Worm (Caenorhabditis elegans) whole organism, L1 larva: Measurements from ENCODE around the gene nex-2.
"Not testable (repeated sequence)": the region's sequence is repeated elsewhere in the genome, so short reads cannot be mapped to it uniquely, and the experiment has no call there.

Source experiments
- C34B4.2 ChIP-seq: sonication (generic microtip); optimal IDR thresholded peaks from 2 replicates; lab custom pipeline; 2017; ENCODE audit warnings: mild to moderate bottlenecking, missing genetic modification characterization, missing compliant biosample characterization
- F16B12.6 ChIP-seq: fragments of 150-350 bp; optimal IDR thresholded peaks from 2 replicates; lab custom pipeline; 2014; ENCODE audit warnings: missing biosample characterization, missing genetic modification characterization
- aha-1 ChIP-seq: fragments of 150-350 bp; optimal IDR thresholded peaks from 2 replicates; lab custom pipeline; 2014; ENCODE audit warnings: missing biosample characterization, missing genetic modification characterization
- aly-2 ChIP-seq: fragments of 150-350 bp; optimal IDR thresholded peaks from 2 replicates; lab custom pipeline; 2014; ENCODE audit warnings: missing biosample characterization, missing genetic modification characterization
- blmp-1 ChIP-seq: fragments of 150-350 bp; optimal IDR thresholded peaks from 2 replicates; lab custom pipeline; 2014; ENCODE audit warnings: missing biosample characterization, missing genetic modification characterization
- ceh-63 ChIP-seq: fragments of 200-800 bp; sonication (Bioruptor generic); optimal IDR thresholded peaks from 2 replicates; lab custom pipeline; 2018; ENCODE audit warnings: mild to moderate bottlenecking, missing genetic modification characterization, missing compliant biosample characterization
- ceh-82 ChIP-seq, 3 experiments: fragments of 150-350 bp in 1 of 3; sonication (generic microtip) in 2 of 3; optimal IDR thresholded peaks; 2 replicates each; lab custom pipeline; 2014 to 2017; ENCODE audit warnings: missing biosample characterization in 3 of 3, missing genetic modification characterization in 3 of 3
- ceh-88 ChIP-seq: fragments of 200-800 bp; sonication (Bioruptor generic); IDR thresholded peaks from 2 replicates; pipeline ENCODE4 v1.3.6; 2022; ENCODE audit warnings: missing genetic modification characterization, missing compliant biosample characterization
- ces-1 ChIP-seq: fragments of 150-350 bp; optimal IDR thresholded peaks from 2 replicates; lab custom pipeline; 2014; ENCODE audit warnings: missing biosample characterization, missing genetic modification reagents, missing genetic modification characterization
- dpl-1 ChIP-seq, 3 experiments: fragments of 150-350 bp in 2 of 3; sonication (generic microtip) in 1 of 3; optimal IDR thresholded peaks; 2 replicates each; lab custom pipeline; 2014 to 2017; ENCODE audit warnings: missing biosample characterization in 3 of 3, missing genetic modification characterization in 3 of 3, missing genetic modification reagents in 3 of 3
- dsc-1 ChIP-seq: sonication (generic microtip); optimal IDR thresholded peaks from 2 replicates; lab custom pipeline; 2016; ENCODE audit warnings: mild to moderate bottlenecking, missing genetic modification characterization, missing compliant biosample characterization
- efl-1 ChIP-seq, 4 experiments: fragments of 150-350 bp; optimal IDR thresholded peaks in 3 of 4; peaks in 1 of 4; 1 replicate in 1 of 4; 2 replicates in 3 of 4; lab custom pipeline; 2014; ENCODE audit warnings: missing biosample characterization in 2 of 4, missing genetic modification characterization in 2 of 4, missing genetic modification reagents in 2 of 4
- fkh-4 ChIP-seq: sonication (generic microtip); optimal IDR thresholded peaks from 2 replicates; lab custom pipeline; 2016; ENCODE audit warnings: missing compliant biosample characterization, missing genetic modification characterization, borderline replicate concordance
- lin-13 ChIP-seq: fragments of 150-350 bp; optimal IDR thresholded peaks from 2 replicates; lab custom pipeline; 2014; ENCODE audit warnings: missing biosample characterization, missing genetic modification reagents, missing genetic modification characterization
- lin-14 ChIP-seq: fragments of 200-800 bp; sonication (Bioruptor generic); optimal IDR thresholded peaks from 2 replicates; lab custom pipeline; 2018; ENCODE audit warnings: mild to moderate bottlenecking, missing genetic modification characterization, moderate library complexity, missing compliant biosample characterization
- lin-35 ChIP-seq, 2 experiments: fragments of 150-350 bp; optimal IDR thresholded peaks; 2 replicates each; lab custom pipeline; 2014; ENCODE audit warnings: missing biosample characterization in 2 of 2, missing genetic modification characterization in 2 of 2, missing genetic modification reagents in 2 of 2
- lir-3 ChIP-seq: sonication (generic microtip); optimal IDR thresholded peaks from 2 replicates; lab custom pipeline; 2016; ENCODE audit warnings: mild to moderate bottlenecking, missing genetic modification characterization, moderate library complexity, missing compliant biosample characterization; ENCODE audit not compliant: poor library complexity
- lsy-2 ChIP-seq, 2 experiments: fragments of 150-350 bp; optimal IDR thresholded peaks; 2 replicates each; lab custom pipeline; 2014; ENCODE audit warnings: missing biosample characterization in 2 of 2, missing genetic modification characterization in 2 of 2
- mab-9 ChIP-seq: fragments of 200-800 bp; sonication (Bioruptor generic); IDR thresholded peaks from 2 replicates; pipeline ENCODE4 v1.3.6; 2022; ENCODE audit warnings: missing genetic modification reagents, missing genetic modification characterization, missing compliant biosample characterization
- mdl-1 ChIP-seq, 2 experiments: fragments of 150-350 bp; optimal IDR thresholded peaks; 2 replicates each; lab custom pipeline; 2014 to 2017; ENCODE audit warnings: missing biosample characterization in 2 of 2, missing genetic modification characterization in 2 of 2, inconsistent platforms in 1 of 2
- mef-2 ChIP-seq: fragments of 150-350 bp; optimal IDR thresholded peaks from 2 replicates; lab custom pipeline; 2014; ENCODE audit warnings: missing biosample characterization, missing genetic modification characterization
- nhr-11 ChIP-seq: fragments of 150-350 bp; optimal IDR thresholded peaks from 2 replicates; lab custom pipeline; 2014; ENCODE audit warnings: missing biosample characterization, missing genetic modification characterization
- nhr-19 ChIP-seq: fragments of 200-800 bp; sonication (Bioruptor generic); conservative IDR thresholded peaks from 2 replicates; pipeline ENCODE4 v1.3.6; 2022; ENCODE audit warnings: missing genetic modification characterization, missing compliant biosample characterization
- nhr-28 ChIP-seq: fragments of 150-350 bp; optimal IDR thresholded peaks from 2 replicates; lab custom pipeline; 2014; ENCODE audit warnings: missing biosample characterization, missing genetic modification characterization
- nhr-47 ChIP-seq: sonication (generic microtip); optimal IDR thresholded peaks from 2 replicates; lab custom pipeline; 2016; ENCODE audit warnings: mild to moderate bottlenecking, missing genetic modification characterization, moderate library complexity, missing compliant biosample characterization
- nhr-76 ChIP-seq: sonication (generic microtip); optimal IDR thresholded peaks from 2 replicates; lab custom pipeline; 2017; ENCODE audit warnings: missing biosample characterization, missing genetic modification characterization
- nhr-77 ChIP-seq: fragments of 150-350 bp; optimal IDR thresholded peaks from 2 replicates; lab custom pipeline; 2014; ENCODE audit warnings: missing biosample characterization, missing genetic modification characterization
- nhr-85 ChIP-seq: sonication (generic microtip); peaks from one replicate; lab custom pipeline; 2016; ENCODE audit warnings: missing genetic modification characterization, inconsistent platforms, missing compliant biosample characterization
- pag-3 ChIP-seq: sonication (generic microtip); optimal IDR thresholded peaks from 2 replicates; lab custom pipeline; 2017; ENCODE audit warnings: missing genetic modification characterization, mild to moderate bottlenecking, missing compliant biosample characterization, antibody characterized with exemption, borderline replicate concordance; ENCODE audit not compliant: insufficient read depth
- pax-3 ChIP-seq: fragments of 200-800 bp; sonication (Bioruptor generic); optimal IDR thresholded peaks from 2 replicates; lab custom pipeline; 2018; ENCODE audit warnings: mild to moderate bottlenecking, missing genetic modification characterization, moderate library complexity, missing compliant biosample characterization
- pqm-1 ChIP-seq: sonication (generic microtip); optimal IDR thresholded peaks from 3 replicates; lab custom pipeline; 2017; ENCODE audit warnings: missing biosample characterization, missing genetic modification characterization
- skn-1 ChIP-seq: fragments of 150-350 bp; optimal IDR thresholded peaks from 2 replicates; lab custom pipeline; 2014; ENCODE audit warnings: missing biosample characterization, missing genetic modification characterization
- sup-37 ChIP-seq: fragments of 200-800 bp; sonication (Bioruptor generic); optimal IDR thresholded peaks from 2 replicates; lab custom pipeline; 2018; ENCODE audit warnings: mild to moderate bottlenecking, missing genetic modification characterization, missing compliant biosample characterization
- swsn-7 ChIP-seq: sonication (generic microtip); optimal IDR thresholded peaks from 2 replicates; lab custom pipeline; 2016; ENCODE audit warnings: missing genetic modification characterization, missing compliant biosample characterization
- tbx-2 ChIP-seq: sonication (generic microtip); optimal IDR thresholded peaks from 2 replicates; lab custom pipeline; 2016; ENCODE audit warnings: missing genetic modification characterization, missing compliant biosample characterization
- unc-130 ChIP-seq: fragments of 150-350 bp; optimal IDR thresholded peaks from 2 replicates; lab custom pipeline; 2017; ENCODE audit warnings: missing biosample characterization, missing genetic modification characterization, inconsistent platforms
- unc-30 ChIP-seq: sonication (generic microtip); optimal IDR thresholded peaks from 2 replicates; lab custom pipeline; 2017; ENCODE audit warnings: missing biosample characterization, missing genetic modification characterization
- unc-98 ChIP-seq: fragments of 200-800 bp; sonication (Bioruptor generic); IDR thresholded peaks from 2 replicates; pipeline ENCODE4 v1.3.6; 2022; ENCODE audit warnings: missing genetic modification characterization, missing compliant biosample characterization
- xbp-1 ChIP-seq: sonication (generic microtip); optimal IDR thresholded peaks from 2 replicates; lab custom pipeline; 2016; ENCODE audit warnings: missing genetic modification characterization, missing compliant biosample characterization
- zag-1 ChIP-seq: fragments of 150-350 bp; optimal IDR thresholded peaks from 2 replicates; lab custom pipeline; 2014; ENCODE audit warnings: missing biosample characterization, missing genetic modification characterization
- ztf-4 ChIP-seq: fragments of 150-350 bp; optimal IDR thresholded peaks from 2 replicates; lab custom pipeline; 2014; ENCODE audit warnings: missing biosample characterization, missing genetic modification characterization

Gene nex-2

DNA sequence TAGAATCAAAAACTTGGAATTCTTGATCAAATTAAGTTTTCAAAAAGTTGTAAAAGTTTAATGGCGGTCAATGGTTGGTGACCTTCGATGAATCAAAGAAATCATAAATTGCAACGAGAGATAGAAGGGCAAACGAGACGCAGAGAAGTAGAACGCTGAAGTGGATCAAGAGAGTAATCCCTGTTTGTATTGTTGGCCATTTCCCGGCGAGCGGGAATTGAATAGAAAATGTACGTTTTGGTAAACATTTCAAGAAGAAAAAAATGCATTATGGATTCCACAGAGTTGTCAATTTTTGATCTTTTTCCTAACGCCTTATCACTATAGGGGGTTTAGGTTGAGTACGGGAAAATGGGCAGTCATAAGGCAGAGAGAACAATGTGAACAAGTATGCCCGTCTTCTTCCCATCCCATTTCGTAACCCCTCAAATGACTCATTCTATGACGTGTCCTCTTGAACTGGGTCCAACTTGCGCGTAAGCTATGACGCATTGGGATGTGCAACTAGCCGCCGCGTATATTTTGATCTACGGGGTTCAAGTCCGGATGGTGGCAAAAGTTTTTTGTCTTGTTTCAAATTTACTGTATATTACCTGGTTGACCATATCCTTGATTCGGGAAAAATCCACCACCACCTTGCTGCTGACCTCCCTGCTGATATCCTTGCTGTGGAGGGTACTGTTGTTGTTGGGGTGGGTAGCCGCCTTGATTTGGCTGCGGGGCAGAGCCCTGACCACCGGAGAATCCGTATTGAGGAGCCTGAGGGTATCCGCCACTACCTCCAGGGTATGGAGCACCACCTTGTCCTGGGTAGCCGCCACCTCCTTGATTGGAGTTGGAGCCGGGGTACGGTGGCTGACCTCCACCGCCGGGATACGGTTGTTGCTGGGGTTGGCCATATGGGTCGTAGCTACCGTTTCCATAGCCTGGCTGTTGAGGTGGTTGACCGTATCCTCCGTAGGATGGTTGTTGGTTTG, 1.4 kb downstream of the nex-2 start (continued):
- TF ChIP-seq ztf-4 = no peak
- TF ChIP-seq dsc-1 (tag; lab: Kevin White, UChicago) = no peak
- TF ChIP-seq lin-13 = no peak
- TF ChIP-seq zag-1 = no peak
- TF ChIP-seq tbx-2 = no peak
- peak; percentile 69 for TF ChIP-seq nhr-85 (tag; lab: Kevin White, UChicago)
- TF ChIP-seq mef-2 (tag; lab: Kevin White, UChicago) = no peak
- peak in 1 of 2 experiments; percentile 1 for TF ChIP-seq lsy-2 (tag; optimal IDR thresholded peaks at IDR 0.05; lab: Kevin White, UChicago)
- TF ChIP-seq unc-130 (tag; lab: Kevin White, UChicago) = no peak
- TF ChIP-seq aly-2 (tag; lab: Kevin White, UChicago) = no peak
- TF ChIP-seq nhr-19 (GFP tag; lab: Robert Waterston, UW) = no peak
- no peak for TF ChIP-seq nhr-77 (tag; lab: Kevin White, UChicago)
- peak in 1 of 2 experiments; percentile 15 for TF ChIP-seq efl-1 (optimal IDR thresholded peaks at IDR 0.05; lab: Kevin White, UChicago)
- no peak for TF ChIP-seq efl-1 (GFP tag; optimal IDR thresholded peaks at IDR 0.05 in 1 of 2; lab: Kevin White, UChicago)
- no peak for TF ChIP-seq sup-37
- no peak for TF ChIP-seq unc-30 (tag; lab: Kevin White, UChicago)
- TF ChIP-seq xbp-1 = no peak
- TF ChIP-seq nhr-47 (tag; lab: Kevin White, UChicago) = no peak
- no peak for TF ChIP-seq nhr-11 (tag; lab: Kevin White, UChicago)
- no peak for TF ChIP-seq ceh-82 (tag; optimal IDR thresholded peaks at IDR 0.05; lab: Kevin White, UChicago)
- TF ChIP-seq mdl-1 (tag; optimal IDR thresholded peaks at IDR 0.05; lab: Kevin White, UChicago) = no peak

DNA sequence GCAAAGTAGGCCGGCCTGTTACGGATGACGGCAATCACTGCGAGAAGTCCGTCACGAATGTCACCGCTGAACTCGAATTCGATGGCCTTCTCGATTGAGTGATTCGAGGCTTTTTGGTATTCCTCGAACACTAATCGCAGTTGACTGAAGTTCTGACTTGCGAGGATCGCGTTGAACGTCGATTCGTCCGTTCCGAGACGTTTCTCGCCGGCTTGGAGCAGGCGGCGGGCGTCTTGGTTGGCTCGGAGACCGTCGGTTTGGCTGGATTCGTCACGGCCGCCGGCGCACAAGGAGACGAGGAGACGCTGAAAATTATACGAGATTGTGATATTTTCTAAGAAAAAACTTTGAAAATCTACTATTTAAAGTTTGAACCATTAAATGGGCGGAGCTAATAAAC, 3.9 kb downstream of the nex-2 start:
- no peak for TF ChIP-seq pax-3 (tag; lab: Kevin White, UChicago)
- no peak for TF ChIP-seq mab-9 (GFP tag; lab: Robert Waterston, UW)
- TF ChIP-seq nhr-19 (GFP tag; lab: Robert Waterston, UW) = no peak
- no peak for TF ChIP-seq lir-3 (tag; lab: Kevin White, UChicago)
- TF ChIP-seq ceh-88 (GFP tag; lab: Robert Waterston, UW) = no peak
- TF ChIP-seq ceh-63 (GFP tag; lab: Kevin White, UChicago) = no peak
- TF ChIP-seq, all 84 proteins: peak for 0

DNA sequence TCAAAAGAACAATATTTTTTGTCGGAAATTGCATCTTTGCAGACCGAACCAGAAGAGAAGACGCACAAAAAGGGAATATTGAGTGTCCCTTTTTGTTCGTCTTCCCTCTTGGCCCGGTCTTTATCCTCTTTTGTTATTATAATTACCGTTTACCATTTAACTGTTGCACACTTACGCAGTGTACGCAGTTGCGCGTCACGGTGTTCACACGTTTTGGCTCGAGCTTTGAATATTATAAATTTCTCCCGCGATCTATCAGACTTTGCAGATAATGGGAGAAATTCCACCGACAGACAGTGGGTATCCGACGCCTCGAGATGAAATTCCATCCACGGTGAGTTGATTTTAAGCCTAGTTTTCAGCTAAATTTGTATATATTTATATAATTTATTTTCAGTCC, 9.4 kb downstream of the nex-2 start, which contains the start of gene sas-7:
Gene sas-7 (plus strand): TSS at position 232 of the 400 bp plus-strand sequence.
- TF ChIP-seq efl-1 (optimal IDR thresholded peaks at IDR 0.05; lab: Kevin White, UChicago) (peak in 1 of 2 experiments; percentile 69), efl-1 (GFP tag; optimal IDR thresholded peaks at IDR 0.05 in 1 of 2; lab: Kevin White, UChicago) (peak; percentile 78 to 97), lir-3 (tag; lab: Kevin White, UChicago) (no peak), C34B4.2 (tag; lab: Kevin White, UChicago) (no peak), F16B12.6 (tag; lab: Kevin White, UChicago) (peak; percentile 77), lsy-2 (tag; optimal IDR thresholded peaks at IDR 0.05; lab: Kevin White, UChicago) (peak in 1 of 2 experiments; percentile 1), blmp-1 (peak; percentile 22), lin-35 (GFP tag; optimal IDR thresholded peaks at IDR 0.05; lab: Kevin White, UChicago) (peak; percentile 35 to 81), dpl-1 (GFP tag; optimal IDR thresholded peaks at IDR 0.05; lab: Kevin White, UChicago) (peak; percentile 57 to 75 (median 65))

DNA sequence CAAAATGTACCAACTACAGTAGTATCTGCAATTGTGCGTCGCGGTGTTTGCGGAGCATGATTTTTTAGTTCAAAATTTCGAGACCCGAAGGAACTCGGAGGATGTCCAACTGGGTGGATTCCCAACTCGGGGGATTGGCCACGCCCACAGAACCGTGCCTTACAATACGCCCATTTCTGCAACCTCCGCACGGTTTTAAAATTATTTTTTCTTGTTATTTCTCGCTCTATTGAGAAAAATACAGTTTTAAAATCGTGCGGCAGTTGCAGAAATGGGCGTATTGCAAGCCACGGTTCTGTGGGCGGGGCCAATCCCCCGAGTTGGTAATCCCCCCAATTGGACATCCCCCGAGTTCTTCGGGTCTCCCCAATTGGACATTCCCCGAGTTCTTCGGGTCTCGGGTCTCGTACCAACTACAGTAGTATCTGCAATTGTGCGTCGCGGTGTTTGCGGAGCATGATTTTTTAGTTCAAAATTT, 10.0 kb downstream of the nex-2 start:
- TF ChIP-seq efl-1 (optimal IDR thresholded peaks at IDR 0.05; lab: Kevin White, UChicago) = peak in 1 of 2 experiments; percentile 6
- not testable (repeated sequence) for TF ChIP-seq efl-1 (GFP tag; optimal IDR thresholded peaks at IDR 0.05 in 1 of 2; lab: Kevin White, UChicago)

DNA sequence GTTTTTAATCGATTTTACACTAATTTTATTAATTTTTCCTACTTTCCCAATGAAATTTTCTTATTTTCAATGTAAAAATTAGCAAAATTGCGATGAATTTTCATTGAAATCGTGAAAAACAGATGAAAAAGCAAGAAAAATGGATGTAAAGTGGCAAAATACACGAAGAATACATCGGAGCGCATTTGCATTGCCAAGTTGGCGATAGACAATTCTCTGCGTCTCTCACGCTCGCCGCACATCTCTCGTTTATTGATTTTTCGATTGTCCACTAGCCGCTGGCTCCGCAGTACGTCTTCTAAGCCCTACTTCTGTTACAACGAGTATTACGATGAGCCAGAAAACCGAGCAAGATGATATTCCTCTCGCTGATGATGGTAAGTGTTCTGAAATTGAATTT, 11.5 kb downstream of the nex-2 start, which contains the start of gene unc-69:
Gene unc-69 (plus strand): TSS at position 185 of the 400 bp plus-strand sequence.
- TF ChIP-seq ceh-82 (tag; optimal IDR thresholded peaks at IDR 0.05; lab: Kevin White, UChicago) (peak; percentile 11 to 79 (median 43)), nhr-28 (tag; lab: Kevin White, UChicago) (no peak), ces-1 (no peak), swsn-7 (tag; lab: Kevin White, UChicago) (peak; percentile 63), unc-98 (GFP tag; lab: Robert Waterston, UW) (no peak), fkh-4 (tag; lab: Kevin White, UChicago) (no peak), nhr-47 (tag; lab: Kevin White, UChicago) (peak; percentile 69), lin-14 (GFP tag; lab: Kevin White, UChicago) (peak; percentile 72), pqm-1 (tag; lab: Kevin White, UChicago) (no peak), pag-3 (tag; lab: Kevin White, UChicago) (no peak), nhr-76 (tag; lab: Kevin White, UChicago) (no peak), sup-37 (no peak), aha-1 (no peak), dpl-1 (GFP tag; optimal IDR thresholded peaks at IDR 0.05; lab: Kevin White, UChicago) (peak; percentile 47 to 68 (median 64)), skn-1 (tag; lab: Kevin White, UChicago) (no peak), mab-9 (GFP tag; lab: Robert Waterston, UW) (no peak), nhr-19 (GFP tag; lab: Robert Waterston, UW) (peak; percentile 48)
